Fruit fly (Drosophila melanogaster): Measurements from ENCODE around the gene CG14877.
A peak's percentile ranks its signal among the peaks of the same experiment; 100 is the strongest.

CG14877 gene

DNA sequence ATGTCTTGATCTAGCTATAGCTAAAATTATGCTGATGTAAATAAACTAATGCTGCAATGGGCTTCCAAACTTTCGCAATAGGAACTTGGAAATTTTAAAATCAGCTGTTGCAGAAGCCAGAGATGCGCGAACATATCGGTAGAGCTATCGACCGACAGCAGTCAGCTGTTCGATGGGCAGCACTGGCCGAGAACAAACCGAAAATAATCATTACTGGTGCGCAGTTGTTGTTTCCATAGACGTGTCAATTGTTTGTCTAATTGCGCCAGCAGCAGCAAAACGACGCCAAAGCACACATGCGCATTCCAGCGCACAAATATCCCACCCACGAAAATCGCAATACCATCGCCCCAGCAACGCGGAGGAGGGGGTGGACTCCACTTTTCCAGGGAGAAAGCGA, 39.1 kb upstream of the CG14877 start, which contains the start of gene Sap47 (continued):
- TF ChIP-seq CG30020 (tag; optimal IDR thresholded peaks at IDR 0.05) (no peak), C15 (GFP tag; IDR thresholded peaks at IDR 0.05) (no peak), CG16813 (GFP tag; IDR thresholded peaks at IDR 0.05; ENCODE audit: partially characterized antibody) (peak; percentile 76), CG32532 (GFP tag; IDR thresholded peaks at IDR 0.05) (peak; percentile 10; the same call in 1 of the 2 replicates), Meics (GFP tag; optimal IDR thresholded peaks at IDR 0.05) (no peak), CG31224 (GFP tag; IDR thresholded peaks at IDR 0.05) (no peak), CG9215 (GFP tag; IDR thresholded peaks at IDR 0.05) (no peak), CG2678 (tag; optimal IDR thresholded peaks at IDR 0.05) (no peak), kni (GFP tag; optimal IDR thresholded peaks at IDR 0.05) (no peak), HmgZ (tag; optimal IDR thresholded peaks at IDR 0.05) (peak; percentile 58), ken (GFP tag; IDR thresholded peaks at IDR 0.05) (no peak), ftz-f1 (GFP tag; optimal IDR thresholded peaks at IDR 0.05) (no peak), eve (GFP tag; optimal IDR thresholded peaks at IDR 0.05) (no peak), peb (GFP tag; IDR thresholded peaks at IDR 0.05) (no peak), CG4328 (GFP tag; optimal IDR thresholded peaks at IDR 0.05) (no peak), CG14441 (GFP tag; IDR thresholded peaks at IDR 0.05) (no peak), CG12155 (GFP tag; optimal IDR thresholded peaks at IDR 0.05) (no peak), bowl (GFP tag; IDR thresholded peaks at IDR 0.05) (no peak), CG1024 (GFP tag; IDR thresholded peaks at IDR 0.05) (no peak), CG2199 (GFP tag; IDR thresholded peaks at IDR 0.05) (0 out of 3 replicates have a peak, but pooled peaks have one; percentile 11), CG4617 (GFP tag; optimal IDR thresholded peaks at IDR 0.05; ENCODE audit: borderline replicate concordance) (peak; percentile 66), CG6791 (GFP tag; IDR thresholded peaks at IDR 0.05; ENCODE audit: partially characterized antibody) (peak; percentile 76), Dp (GFP tag; optimal IDR thresholded peaks at IDR 0.05) (peak; percentile 63), CG2889 (GFP tag; IDR thresholded peaks at IDR 0.05) (no peak), CG7987 (GFP tag; optimal IDR thresholded peaks at IDR 0.05) (no peak), stwl (tag; optimal IDR thresholded peaks at IDR 0.05) (peak; percentile 40), dpn (GFP tag; optimal IDR thresholded peaks at IDR 0.05) (peak in 1 of 2 experiments; percentile 1), Dek (tag; optimal IDR thresholded peaks at IDR 0.05) (no peak), CG12236 (GFP tag; optimal IDR thresholded peaks at IDR 0.05) (no peak), CG18619 (GFP tag; optimal IDR thresholded peaks at IDR 0.05) (no peak), pho (GFP tag; optimal IDR thresholded peaks at IDR 0.05) (no peak), TFAM (GFP tag; optimal IDR thresholded peaks at IDR 0.05) (no peak), Drgx (GFP tag; IDR thresholded peaks at IDR 0.05) (no peak), ttk (GFP tag; IDR thresholded peaks at IDR 0.05) (no peak), tio (GFP tag; optimal IDR thresholded peaks at IDR 0.05) (no peak), chm (GFP tag; IDR thresholded peaks at IDR 0.05) (no peak; the same call in 1 of the 2 replicates), lola (GFP tag; optimal IDR thresholded peaks at IDR 0.05) (no peak), prd (optimal IDR thresholded peaks at IDR 0.05) (no peak), prd (GFP tag; IDR thresholded peaks at IDR 0.05) (no peak), CG17361 (GFP tag; IDR thresholded peaks at IDR 0.05) (no peak), Taf1 (GFP tag; IDR thresholded peaks at IDR 0.05) (no peak), CG12942 (GFP tag; optimal IDR thresholded peaks at IDR 0.05) (no peak), CG18599 (GFP tag; optimal IDR thresholded peaks at IDR 0.05) (peak; percentile 34), pita (GFP tag; optimal IDR thresholded peaks at IDR 0.05) (no peak), pum (GFP tag; optimal IDR thresholded peaks at IDR 0.05) (no peak), nerfin-2 (GFP tag; IDR thresholded peaks at IDR 0.05; ENCODE audit: partially characterized antibody) (peak; percentile 74), CG13424 (tag; optimal IDR thresholded peaks at IDR 0.05) (peak; percentile 14), pnt (GFP tag; optimal IDR thresholded peaks at IDR 0.05) (no peak), NK7.1 (GFP tag; optimal IDR thresholded peaks at IDR 0.05) (no peak), E2f2 (GFP tag; IDR thresholded peaks at IDR 0.05) (peak; percentile 71), gce (GFP tag; IDR thresholded peaks at IDR 0.05) (no peak), mld (GFP tag; IDR thresholded peaks at IDR 0.05; ENCODE audit: partially characterized antibody) (0 out of 3 replicates have a peak, but pooled peaks have one; percentile 64)
